Worm (Caenorhabditis elegans): ENCODE data around the gene ncx-9.
A peak's percentile ranks its signal among the peaks of the same experiment; 100 is the strongest.

- TF ChIP-seq F13H6.1 (tag; optimal IDR thresholded peaks at IDR 0.05), result no peak
- TF ChIP-seq nhr-6 (tag; optimal IDR thresholded peaks at IDR 0.05), result no peak
- TF ChIP-seq lin-39 (tag; optimal IDR thresholded peaks at IDR 0.05), result no peak
- TF ChIP-seq fos-1 (tag; optimal IDR thresholded peaks at IDR 0.05), result peak; percentile 66
- TF ChIP-seq ceh-82 (tag; optimal IDR thresholded peaks at IDR 0.05), result no peak
- TF ChIP-seq alr-1 (tag; optimal IDR thresholded peaks at IDR 0.05), result no peak
- no peak for TF ChIP-seq zag-1 (tag; optimal IDR thresholded peaks at IDR 0.05)
- no peak for TF ChIP-seq lsy-2 (tag; optimal IDR thresholded peaks at IDR 0.05)
- no peak for TF ChIP-seq ztf-4 (tag; optimal IDR thresholded peaks at IDR 0.05)
- no peak for TF ChIP-seq mab-5 (tag; optimal IDR thresholded peaks at IDR 0.05)
- no peak for TF ChIP-seq unc-62 (GFP tag; optimal IDR thresholded peaks at IDR 0.05)
- no peak for TF ChIP-seq unc-39 (tag; optimal IDR thresholded peaks at IDR 0.05)
- no peak for TF ChIP-seq ama-1 (optimal IDR thresholded peaks at IDR 0.05)
Observed at ce11 chrV:5000406-5000805, 5.4 kb upstream of the ncx-9 start, which contains the start of gene ugt-7.
